Worm (Caenorhabditis elegans) whole organism, young adult: ENCODE measurements around the gene oac-37.

ENCODE experiments used
- F55B11.4 ChIP-seq: sonication (generic microtip); optimal IDR thresholded peaks from 2 replicates; lab custom pipeline; 2016; ENCODE audit warnings: missing compliant biosample characterization, missing genetic modification characterization, borderline replicate concordance; ENCODE audit not compliant: insufficient read depth
- hsf-1 ChIP-seq: fragments of 200-800 bp; sonication (Bioruptor generic); IDR thresholded peaks from 2 replicates; pipeline ENCODE4 v1.3.6; 2022; ENCODE audit warnings: missing genetic modification reagents, missing genetic modification characterization, missing compliant biosample characterization
- unc-62 ChIP-seq: fragments of 150-350 bp; optimal IDR thresholded peaks from 2 replicates; lab custom pipeline; 2014; ENCODE audit warnings: missing biosample characterization, missing genetic modification reagents, missing genetic modification characterization

DNA sequence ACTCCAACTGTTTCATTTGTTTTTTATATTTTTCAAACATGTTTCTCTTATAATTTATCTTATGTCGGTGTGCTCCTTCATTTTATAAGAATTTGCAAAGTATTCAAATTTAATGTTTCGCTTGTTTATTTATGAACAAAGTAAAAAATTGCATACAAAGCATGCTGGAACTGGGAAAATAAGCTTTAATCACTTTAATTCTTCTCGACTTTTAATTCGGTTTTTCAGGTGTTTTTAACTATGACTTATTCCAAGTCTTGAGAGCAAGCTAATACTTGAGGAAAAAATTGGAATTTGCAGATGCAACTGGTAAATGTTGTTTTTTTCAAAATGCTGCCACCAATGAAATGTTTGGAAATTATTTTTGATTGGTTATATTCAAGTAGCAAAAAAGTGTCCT lies 13.9 kb upstream of the oac-37 start, which contains the start of gene srz-59:
- no peak for TF ChIP-seq unc-62
- no peak for TF ChIP-seq F55B11.4
- TF ChIP-seq hsf-1 (GFP tag; lab: Robert Waterston, UW), result no peak
